Fruit fly (Drosophila melanogaster): Measurements from ENCODE around the gene CG3552.

CG3552 gene

dm6 chr3L:9457619-9458092 lies 1.5 kb downstream of the CG3552 start, which contains the start of gene CG3437 (continued):
- TF ChIP-seq B-H2 (GFP tag; optimal IDR thresholded peaks at IDR 0.05): peak; percentile 99
- TF ChIP-seq CG4328 (GFP tag; optimal IDR thresholded peaks at IDR 0.05): peak; percentile 97

dm6 chr3L:9460775-9461491 lies 4.8 kb downstream of the CG3552 start, which contains the start of the genes CG3434 and CG44838:
TSS of gene CG3434 (minus strand) at chr3L:9460799.
TSS of gene CG44838 (plus strand) at chr3L:9461050.
- TF ChIP-seq psq (GFP tag; optimal IDR thresholded peaks at IDR 0.05) (peak; percentile 77), Tbp (GFP tag; optimal IDR thresholded peaks at IDR 0.05) (no peak), lola (GFP tag; optimal IDR thresholded peaks at IDR 0.05) (peak in 1 of 3 experiments; percentile 79), CG16863 (GFP tag; optimal IDR thresholded peaks at IDR 0.05) (peak; percentile 71), prd (optimal IDR thresholded peaks at IDR 0.05) (no peak), prd (GFP tag; IDR thresholded peaks at IDR 0.05) (peak; percentile 86), jing (GFP tag; optimal IDR thresholded peaks at IDR 0.05) (no peak), fu2 (GFP tag; optimal IDR thresholded peaks at IDR 0.05) (peak; percentile 39), Opbp (GFP tag; IDR thresholded peaks at IDR 0.05; ENCODE audit: partially characterized antibody) (no peak; the same call in 2 of the 3 replicates), CG32767 (GFP tag; IDR thresholded peaks at IDR 0.05) (no peak; the same call in 1 of the 2 replicates), CG3065 (GFP tag; optimal IDR thresholded peaks at IDR 0.05) (peak; percentile 51), Atf6 (GFP tag; IDR thresholded peaks at IDR 0.05) (peak; percentile 63; the same call in 1 of the 2 replicates), onecut (GFP tag; IDR thresholded peaks at IDR 0.05) (peak; percentile 51), CG31441 (GFP tag; IDR thresholded peaks at IDR 0.05) (peak; percentile 87), Ets97D (GFP tag; optimal IDR thresholded peaks at IDR 0.05) (peak; percentile 78), zen2 (GFP tag; IDR thresholded peaks at IDR 0.05; ENCODE audit: partially characterized antibody) (no peak), Trl (optimal IDR thresholded peaks at IDR 0.05) (no peak), Trl (GFP tag; optimal IDR thresholded peaks at IDR 0.05) (peak; percentile 53), Hand (GFP tag; optimal IDR thresholded peaks at IDR 0.05) (peak; percentile 66), nmo (GFP tag; optimal IDR thresholded peaks at IDR 0.05) (peak; percentile 87), kah (GFP tag; optimal IDR thresholded peaks at IDR 0.05) (no peak), ttk (GFP tag; IDR thresholded peaks at IDR 0.05) (peak; percentile 70), CG18764 (GFP tag; optimal IDR thresholded peaks at IDR 0.05) (peak; percentile 74), HLH4C (GFP tag; IDR thresholded peaks at IDR 0.05; ENCODE audit: partially characterized antibody) (peak; percentile 44; the same call in 1 of the 3 replicates), bowl (GFP tag; IDR thresholded peaks at IDR 0.05) (no peak), usp (GFP tag; optimal IDR thresholded peaks at IDR 0.05) (no peak), mirr (GFP tag; optimal IDR thresholded peaks at IDR 0.05) (peak; percentile 44), CG13624 (GFP tag; optimal IDR thresholded peaks at IDR 0.05) (peak; percentile 66), CG4360 (GFP tag; IDR thresholded peaks at IDR 0.05) (0 out of 2 replicates have a peak, but pooled peaks have one; percentile 34), crp (GFP tag; optimal IDR thresholded peaks at IDR 0.05) (peak in 1 of 2 experiments; percentile 55), Mrtf (GFP tag; IDR thresholded peaks at IDR 0.05) (peak; percentile 68; the same call in 2 of the 3 replicates), Ets65A (GFP tag) (peak; percentile 96), crc (GFP tag; optimal IDR thresholded peaks at IDR 0.05) (peak; percentile 39), Lim3 (GFP tag; IDR thresholded peaks at IDR 0.05) (no peak), nau (GFP tag; optimal IDR thresholded peaks at IDR 0.05) (peak; percentile 48), disco-r (GFP tag; optimal IDR thresholded peaks at IDR 0.05) (no peak), Sox100B (GFP tag; optimal IDR thresholded peaks at IDR 0.05) (peak; percentile 71), cato (GFP tag; optimal IDR thresholded peaks at IDR 0.05; ENCODE audit: borderline replicate concordance) (peak; percentile 77), nerfin-2 (GFP tag; IDR thresholded peaks at IDR 0.05; ENCODE audit: partially characterized antibody) (no peak), Awh (GFP tag; IDR thresholded peaks at IDR 0.05) (peak; percentile 67; the same call in 1 of the 2 replicates), trem (tag; optimal IDR thresholded peaks at IDR 0.05) (peak; percentile 84), peb (GFP tag; IDR thresholded peaks at IDR 0.05) (peak; percentile 42), CG8388 (GFP tag; optimal IDR thresholded peaks at IDR 0.05) (peak; percentile 75), HLHmδ (GFP tag; optimal IDR thresholded peaks at IDR 0.05) (no peak), D (optimal IDR thresholded peaks at IDR 0.05) (no peak), D (GFP tag; optimal IDR thresholded peaks at IDR 0.05) (peak; percentile 70)

Data from whole organism, embryonic.